Fruit fly (Drosophila melanogaster) whole organism, embryonic: ENCODE data around the gene CG9391.
A peak's percentile ranks its signal among the peaks of the same experiment; 100 is the strongest.

Source experiments
- Antp ChIP-seq: fragments of 200-800 bp; sonication (Bioruptor generic); optimal IDR thresholded peaks from 3 replicates; lab custom pipeline; 2016; ENCODE audit warnings: missing biosample characterization, missing genetic modification characterization
- Awh ChIP-seq: fragments of 200-800 bp; sonication (Bioruptor generic); IDR thresholded peaks from 2 replicates; pipeline ENCODE4, ENCODE4 v1.3.6; 2022; ENCODE audit warnings: missing biosample characterization, missing genetic modification characterization
- CG13424 ChIP-seq: fragments of 200-800 bp; sonication (Bioruptor generic); optimal IDR thresholded peaks from 2 replicates; lab custom pipeline; 2019; ENCODE audit warnings: missing biosample characterization, mild to moderate bottlenecking, missing genetic modification characterization, moderate library complexity
- CG13624 ChIP-seq: fragments of 200-800 bp; sonication (Bioruptor generic); optimal IDR thresholded peaks from 2 replicates; lab custom pipeline; 2016; ENCODE audit warnings: missing biosample characterization, missing genetic modification characterization
- CG15514 ChIP-seq: fragments of 200-800 bp; sonication (Bioruptor generic); optimal IDR thresholded peaks from 3 replicates; lab custom pipeline; 2017; ENCODE audit warnings: missing biosample characterization, missing genetic modification characterization, mild to moderate bottlenecking, moderate library complexity, missing genetic modification reagents
- CG1602 ChIP-seq: fragments of 200-800 bp; sonication (Bioruptor generic); optimal IDR thresholded peaks from 3 replicates; lab custom pipeline; 2016; ENCODE audit warnings: missing biosample characterization, missing genetic modification characterization
- CG1603 ChIP-seq: fragments of 200-800 bp; sonication (Bioruptor generic); optimal IDR thresholded peaks from 2 replicates; lab custom pipeline; 2019; ENCODE audit warnings: missing biosample characterization, mild to moderate bottlenecking, missing genetic modification characterization, moderate library complexity
- CG17829 ChIP-seq: fragments of 200-800 bp; optimal IDR thresholded peaks from 2 replicates; lab custom pipeline; 2019; ENCODE audit warnings: missing biosample characterization, mild to moderate bottlenecking, missing genetic modification characterization, moderate library complexity
- CG18011 ChIP-seq: fragments of 200-800 bp; sonication (Bioruptor generic); optimal IDR thresholded peaks from 2 replicates; lab custom pipeline; 2017; ENCODE audit warnings: missing biosample characterization, missing genetic modification characterization, mild to moderate bottlenecking, moderate library complexity, missing genotype
- CG2116 ChIP-seq: fragments of 200-800 bp; sonication (Bioruptor generic); optimal IDR thresholded peaks from 3 replicates; lab custom pipeline; 2018; ENCODE audit warnings: missing biosample characterization, mild to moderate bottlenecking, missing genetic modification characterization
- CG2202 ChIP-seq: fragments of 200-800 bp; sonication (Bioruptor generic); optimal IDR thresholded peaks from 2 replicates; lab custom pipeline; 2018; ENCODE audit warnings: missing biosample characterization, mild to moderate bottlenecking, missing genetic modification characterization
- CG30403 ChIP-seq: fragments of 200-800 bp; sonication (Bioruptor generic); optimal IDR thresholded peaks from 3 replicates; lab custom pipeline; 2016; ENCODE audit warnings: missing biosample characterization, missing genetic modification characterization
- CG3163 ChIP-seq: fragments of 200-800 bp; sonication (Bioruptor generic); optimal IDR thresholded peaks from 3 replicates; lab custom pipeline; 2016; ENCODE audit warnings: missing biosample characterization, missing genetic modification characterization
- CG34422 ChIP-seq: fragments of 200-800 bp; sonication (Bioruptor generic); IDR thresholded peaks from 3 replicates; pipeline ENCODE4 v1.3.6; 2022; ENCODE audit warnings: missing biosample characterization, missing genetic modification characterization
- CG4328 ChIP-seq: fragments of 200-800 bp; sonication (Bioruptor generic); optimal IDR thresholded peaks from 3 replicates; lab custom pipeline; 2017; ENCODE audit warnings: missing biosample characterization, missing genetic modification reagents, missing genetic modification characterization
- CG7987 ChIP-seq: fragments of 200-800 bp; sonication (Bioruptor generic); optimal IDR thresholded peaks from 2 replicates; lab custom pipeline; 2018; ENCODE audit warnings: missing biosample characterization, mild to moderate bottlenecking, missing genetic modification characterization, moderate library complexity
- CG8765 ChIP-seq: fragments of 200-800 bp; sonication (Bioruptor generic); IDR thresholded peaks from 2 replicates; pipeline ENCODE4 v1.3.6; 2022; ENCODE audit warnings: missing biosample characterization, missing genetic modification characterization
- CG9817 ChIP-seq: fragments of 200-800 bp; sonication (Bioruptor generic); optimal IDR thresholded peaks from 2 replicates; lab custom pipeline; 2018; ENCODE audit warnings: missing biosample characterization, mild to moderate bottlenecking, missing genetic modification characterization, moderate library complexity
- D19A ChIP-seq: fragments of 200-800 bp; optimal IDR thresholded peaks from 3 replicates; lab custom pipeline; 2019; ENCODE audit warnings: missing biosample characterization, mild to moderate bottlenecking, missing genetic modification characterization, moderate library complexity
- Dek ChIP-seq: fragments of 200-800 bp; sonication (Bioruptor generic); optimal IDR thresholded peaks from 3 replicates; lab custom pipeline; 2019; ENCODE audit warnings: missing biosample characterization, mild to moderate bottlenecking, missing genetic modification characterization, moderate library complexity
- Drgx ChIP-seq: fragments of 200-800 bp; sonication (Bioruptor generic); IDR thresholded peaks from 2 replicates; pipeline ENCODE4 v1.3.6; 2022; ENCODE audit warnings: missing biosample characterization, missing genetic modification characterization
- Ets65A ChIP-seq: fragments of 200-800 bp; sonication (Bioruptor generic); peaks from one replicate; lab custom pipeline; 2016; ENCODE audit warnings: missing biosample characterization, missing genetic modification characterization
- Fer1 ChIP-seq: fragments of 200-800 bp; sonication (Bioruptor generic); optimal IDR thresholded peaks from 2 replicates; lab custom pipeline; 2017; ENCODE audit warnings: missing biosample characterization, mild to moderate bottlenecking, missing genetic modification characterization
- HLH4C ChIP-seq: fragments of 200-800 bp; sonication (Bioruptor generic); IDR thresholded peaks from 3 replicates; pipeline ENCODE4 v1.3.6; 2022; ENCODE audit warnings: missing biosample characterization, missing genetic modification characterization; ENCODE audit not compliant: partially characterized antibody
- Kr ChIP-seq: fragments of 200-800 bp; sonication (Bioruptor generic); optimal IDR thresholded peaks from 2 replicates; lab custom pipeline; 2017; ENCODE audit warnings: missing biosample characterization, mild to moderate bottlenecking, missing genetic modification characterization
- Neu2 ChIP-seq: fragments of 200-800 bp; sonication (Bioruptor generic); optimal IDR thresholded peaks from 3 replicates; lab custom pipeline; 2016; ENCODE audit warnings: missing biosample characterization, missing genetic modification characterization, borderline replicate concordance
- Rfx ChIP-seq: fragments of 200-800 bp; sonication (Bioruptor generic); IDR thresholded peaks from 2 replicates; pipeline ENCODE4 v1.3.6; 2022; ENCODE audit warnings: missing biosample characterization, missing genetic modification characterization
- Side ChIP-seq: fragments of 200-800 bp; sonication (Bioruptor generic); optimal IDR thresholded peaks from 2 replicates; lab custom pipeline; 2016; ENCODE audit warnings: missing biosample characterization, missing genetic modification characterization
- Sry-β ChIP-seq: fragments of 200-800 bp; sonication (Bioruptor generic); optimal IDR thresholded peaks from 2 replicates; lab custom pipeline; 2018; ENCODE audit warnings: missing biosample characterization, mild to moderate bottlenecking, missing genetic modification characterization, moderate library complexity
- Trl ChIP-seq, 3 experiments: fragments of >200 bp in 2 of 3; fragments of 200-800 bp in 1 of 3; sonication (Bioruptor generic) in 1 of 3; optimal IDR thresholded peaks; 2 replicates in 1 of 3; 3 replicates in 2 of 3; lab custom pipeline; 2016 to 2017; ENCODE audit warnings: missing biosample characterization in 1 of 3, missing genetic modification characterization in 1 of 3
- ara ChIP-seq: fragments of 200-800 bp; sonication (Bioruptor generic); IDR thresholded peaks from 2 replicates; pipeline ENCODE4 v1.3.6; 2022; ENCODE audit warnings: missing biosample characterization, missing genetic modification characterization
- btn ChIP-seq: fragments of 200-800 bp; sonication (Bioruptor generic); optimal IDR thresholded peaks from 2 replicates; lab custom pipeline; 2016; ENCODE audit warnings: missing biosample characterization, missing genetic modification characterization
- cato ChIP-seq: fragments of 200-800 bp; sonication (Bioruptor generic); optimal IDR thresholded peaks from 2 replicates; lab custom pipeline; 2016; ENCODE audit warnings: missing biosample characterization, missing genetic modification characterization, borderline replicate concordance
- chm ChIP-seq: fragments of 200-800 bp; sonication (Bioruptor generic); IDR thresholded peaks from 2 replicates; pipeline ENCODE4 v1.3.6; 2022; ENCODE audit warnings: missing biosample characterization, missing genetic modification characterization
- eve ChIP-seq, 2 experiments: fragments of >200 bp; optimal IDR thresholded peaks; 2 replicates each; lab custom pipeline; 2017; ENCODE audit warnings: missing biosample characterization in 2 of 2, missing genetic modification characterization in 2 of 2
- gce ChIP-seq: fragments of 200-800 bp; sonication (Bioruptor generic); IDR thresholded peaks from 3 replicates; pipeline ENCODE4 v1.3.6; 2022; ENCODE audit warnings: missing biosample characterization, missing genetic modification characterization
- lab ChIP-seq: fragments of 200-800 bp; sonication (Bioruptor generic); optimal IDR thresholded peaks from 3 replicates; lab custom pipeline; 2017; ENCODE audit warnings: missing biosample characterization, missing genetic modification characterization, mild to moderate bottlenecking, moderate library complexity, missing genetic modification reagents
- lbe ChIP-seq: fragments of 200-800 bp; sonication (Bioruptor generic); optimal IDR thresholded peaks from 2 replicates; lab custom pipeline; 2016; ENCODE audit warnings: missing biosample characterization, mild to moderate bottlenecking, missing genetic modification characterization
- lola ChIP-seq, 3 experiments: fragments of >200 bp in 2 of 3; fragments of 200-800 bp in 1 of 3; sonication (Bioruptor generic) in 1 of 3; optimal IDR thresholded peaks; 2 replicates each; lab custom pipeline; 2017 to 2019; ENCODE audit warnings: missing biosample characterization in 3 of 3, missing genetic modification characterization in 3 of 3, mild to moderate bottlenecking in 1 of 3, moderate library complexity in 1 of 3
- luna ChIP-seq: fragments of 200-800 bp; sonication (Bioruptor generic); optimal IDR thresholded peaks from 2 replicates; lab custom pipeline; 2016; ENCODE audit warnings: missing biosample characterization, missing genetic modification characterization
- nerfin-1 ChIP-seq: fragments of 200-800 bp; sonication (Bioruptor generic); optimal IDR thresholded peaks from 3 replicates; lab custom pipeline; 2019; ENCODE audit warnings: missing biosample characterization, mild to moderate bottlenecking, missing genetic modification characterization, moderate library complexity
- row ChIP-seq: fragments of 200-800 bp; sonication (Bioruptor generic); IDR thresholded peaks from 3 replicates; pipeline ENCODE4 v1.3.6; 2022; ENCODE audit warnings: missing biosample characterization, missing genetic modification characterization
- sens-2 ChIP-seq: fragments of 200-800 bp; sonication (Bioruptor generic); IDR thresholded peaks from 2 replicates; pipeline ENCODE4 v1.3.6; 2022; ENCODE audit warnings: missing biosample characterization, missing genetic modification characterization
- sna ChIP-seq: fragments of 200-800 bp; sonication (Bioruptor generic); IDR thresholded peaks from 2 replicates; pipeline ENCODE4 v1.3.6; 2022; ENCODE audit warnings: missing biosample characterization, missing genetic modification characterization; ENCODE audit not compliant: partially characterized antibody
- tio ChIP-seq: fragments of 200-800 bp; sonication (Bioruptor generic); optimal IDR thresholded peaks from 2 replicates; lab custom pipeline; 2017; ENCODE audit warnings: missing biosample characterization, missing genetic modification characterization, inconsistent platforms
- trem ChIP-seq: fragments of 200-800 bp; optimal IDR thresholded peaks from 3 replicates; lab custom pipeline; 2019; ENCODE audit warnings: missing biosample characterization, mild to moderate bottlenecking, missing genetic modification characterization, moderate library complexity
- unpg ChIP-seq: fragments of 200-800 bp; sonication (Bioruptor generic); optimal IDR thresholded peaks from 3 replicates; lab custom pipeline; 2018; ENCODE audit warnings: missing biosample characterization, mild to moderate bottlenecking, missing genetic modification characterization, moderate library complexity
- zen ChIP-seq: fragments of 200-800 bp; sonication (Bioruptor generic); optimal IDR thresholded peaks from 3 replicates; lab custom pipeline; 2018; ENCODE audit warnings: missing biosample characterization, mild to moderate bottlenecking, missing genetic modification characterization, moderate library complexity

CG9391 gene

DNA sequence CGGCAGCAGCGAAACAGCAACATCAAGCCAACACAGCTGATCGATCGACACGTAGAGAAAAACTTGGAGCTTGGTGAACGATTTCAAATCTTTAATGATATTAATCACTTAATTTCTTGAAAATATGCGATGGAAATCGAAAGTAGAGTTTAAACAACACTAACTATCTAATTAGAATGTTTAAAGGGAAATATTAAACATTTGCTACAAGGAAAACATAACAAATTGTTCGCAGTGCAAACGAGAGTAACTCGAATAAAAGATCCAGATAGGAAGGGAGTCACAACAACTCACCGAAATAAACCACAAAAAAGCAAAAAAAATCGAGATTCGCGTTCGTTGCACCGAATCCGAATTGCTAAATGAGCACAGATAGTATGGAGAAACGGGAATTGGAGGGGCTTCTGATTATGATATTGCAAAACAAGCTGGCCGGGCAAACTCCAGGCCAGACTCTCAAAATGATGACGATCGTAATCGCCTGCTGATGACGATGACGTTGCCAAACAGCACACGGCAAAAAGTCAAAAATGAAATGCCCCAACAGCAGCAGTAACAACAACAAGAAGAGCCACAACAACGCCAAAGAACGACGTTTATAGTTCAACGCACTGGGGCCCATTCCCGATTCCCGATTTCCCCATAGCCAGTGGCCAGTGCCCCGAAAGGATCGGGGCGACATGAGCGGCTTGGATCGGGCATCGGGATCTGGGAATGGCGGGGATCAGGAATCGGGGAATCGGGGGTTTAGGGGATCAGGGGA lies 14.2 kb downstream of the CG9391 start (continued):
- TF ChIP-seq lola (GFP tag; optimal IDR thresholded peaks at IDR 0.05; lab: Kevin White, UChicago) (peak in 1 of 3 experiments; percentile 57), zen (tag; lab: Kevin White, UChicago) (peak; percentile 28), Side (GFP tag; lab: Kevin White, UChicago) (no peak), ara (no peak), Drgx (GFP tag; lab: Robert Waterston, UW) (peak; percentile 83), CG30403 (GFP tag; lab: Kevin White, UChicago) (peak; percentile 51), trem (tag; lab: Kevin White, UChicago) (peak; percentile 47), sna (GFP tag; lab: Robert Waterston, UW) (no peak), CG17829 (peak; percentile 65), btn (peak; percentile 30), CG1603 (tag; lab: Kevin White, UChicago) (peak; percentile 67), CG3163 (GFP tag; lab: Kevin White, UChicago) (no peak), eve (GFP tag; optimal IDR thresholded peaks at IDR 0.05; lab: Kevin White, UChicago) (peak in 1 of 2 experiments; percentile 58), Neu2 (GFP tag; lab: Kevin White, UChicago) (no peak), chm (GFP tag; lab: Robert Waterston, UW) (peak; percentile 32; the same call in 1 of the 2 replicates), CG34422 (GFP tag; lab: Robert Waterston, UW) (peak; percentile 15; the same call in 1 of the 3 replicates), unpg (GFP tag; lab: Kevin White, UChicago) (peak; percentile 69), CG15514 (GFP tag; lab: Kevin White, UChicago) (no peak), CG13424 (tag; lab: Kevin White, UChicago) (peak; percentile 39), CG18011 (no peak), CG13624 (GFP tag; lab: Kevin White, UChicago) (no peak), CG2202 (no peak), D19A (peak; percentile 36), Ets65A (GFP tag; lab: Kevin White, UChicago) (no peak), Antp (no peak), Dek (tag; lab: Kevin White, UChicago) (no peak), Fer1 (GFP tag; lab: Kevin White, UChicago) (no peak), CG7987 (no peak), luna (no peak), nerfin-1 (tag; lab: Kevin White, UChicago) (peak; percentile 39), CG8765 (GFP tag; lab: Robert Waterston, UW) (no peak), lbe (GFP tag; lab: Kevin White, UChicago) (peak; percentile 98), sens-2 (GFP tag; lab: Robert Waterston, UW) (no peak), CG2116 (no peak), HLH4C (no peak), gce (GFP tag; lab: Robert Waterston, UW) (no peak), tio (GFP tag; lab: Kevin White, UChicago) (peak; percentile 9), CG1602 (GFP tag; lab: Kevin White, UChicago) (peak; percentile 19), Awh (GFP tag; lab: Robert Waterston, UW) (0 out of 2 replicates have a peak, but pooled peaks have one; percentile 47), Rfx (GFP tag; lab: Robert Waterston, UW) (peak; percentile 26; the same call in 1 of the 2 replicates), Kr (no peak), Trl (optimal IDR thresholded peaks at IDR 0.05; lab: Kevin White, UChicago) (no peak), Trl (GFP tag; optimal IDR thresholded peaks at IDR 0.05; lab: Kevin White, UChicago) (no peak), cato (GFP tag; lab: Kevin White, UChicago) (no peak), Sry-β (GFP tag; lab: Kevin White, UChicago) (no peak), row (GFP tag; lab: Robert Waterston, UW) (peak; percentile 48), lab (peak; percentile 14), CG4328 (GFP tag; lab: Kevin White, UChicago) (no peak), CG9817 (tag; lab: Kevin White, UChicago) (no peak)
